Fruit fly (Drosophila melanogaster): Measurements from ENCODE around the gene CG6700.

Gene CG6700

dm6 chr2L:10858064-10859047 is 16.0 kb upstream of the CG6700 start, which contains the start of the genes aurB and Stam (continued):
- TF ChIP-seq Smox (GFP tag; optimal IDR thresholded peaks at IDR 0.05) (peak; percentile 31), CG9139 (GFP tag; optimal IDR thresholded peaks at IDR 0.05) (no peak), CG1621 (tag; optimal IDR thresholded peaks at IDR 0.05) (no peak), ss (GFP tag; optimal IDR thresholded peaks at IDR 0.05) (peak in 1 of 2 experiments; percentile 24), CG32006 (GFP tag; optimal IDR thresholded peaks at IDR 0.05) (peak; percentile 57), dsx (GFP tag; optimal IDR thresholded peaks at IDR 0.05; ENCODE audit: poor library complexity, severe bottlenecking) (peak; percentile 39), CG34406 (GFP tag; optimal IDR thresholded peaks at IDR 0.05) (peak; percentile 63), CG8119 (GFP tag; IDR thresholded peaks at IDR 0.05) (peak; percentile 48; the same call in 1 of the 3 replicates), Hr4 (GFP tag; optimal IDR thresholded peaks at IDR 0.05) (peak; percentile 53), Eip93F (GFP tag; optimal IDR thresholded peaks at IDR 0.05) (no peak), achi (GFP tag; optimal IDR thresholded peaks at IDR 0.05) (peak; percentile 43), Sox14 (GFP tag; optimal IDR thresholded peaks at IDR 0.05) (no peak), CG16779 (tag; optimal IDR thresholded peaks at IDR 0.05) (no peak), CG8319 (GFP tag; optimal IDR thresholded peaks at IDR 0.05) (no peak), CG7368 (GFP tag; optimal IDR thresholded peaks at IDR 0.05) (peak; percentile 19), net (GFP tag; optimal IDR thresholded peaks at IDR 0.05) (peak; percentile 32), Met (GFP tag; optimal IDR thresholded peaks at IDR 0.05) (peak; percentile 30), Gug (GFP tag; IDR thresholded peaks at IDR 0.05) (peak; percentile 13; the same call in 1 of the 2 replicates), topi (GFP tag; optimal IDR thresholded peaks at IDR 0.05) (no peak), spab (GFP tag; optimal IDR thresholded peaks at IDR 0.05) (no peak), CG10669 (GFP tag; optimal IDR thresholded peaks at IDR 0.05) (peak; percentile 27), Lpt (GFP tag; optimal IDR thresholded peaks at IDR 0.05) (no peak), Sox102F (GFP tag; optimal IDR thresholded peaks at IDR 0.05) (no peak), CG3919 (GFP tag; optimal IDR thresholded peaks at IDR 0.05) (no peak), pdm3 (GFP tag; optimal IDR thresholded peaks at IDR 0.05) (peak; percentile 37), OdsH (GFP tag; optimal IDR thresholded peaks at IDR 0.05) (peak; percentile 62), Hr39 (GFP tag; optimal IDR thresholded peaks at IDR 0.05) (peak; percentile 6), CG6276 (GFP tag; optimal IDR thresholded peaks at IDR 0.05) (no peak), esn (GFP tag; optimal IDR thresholded peaks at IDR 0.05) (peak; percentile 46), Ets21C (GFP tag; optimal IDR thresholded peaks at IDR 0.05) (no peak), Ets96B (tag; optimal IDR thresholded peaks at IDR 0.05) (peak; percentile 45)

dm6 chr2L:10856328-10856942 is 14.0 kb upstream of the CG6700 start, which contains the start of gene Dnz1:
Gene Dnz1 (minus strand): TSS chr2L:10856644.
- TF ChIP-seq cyc (GFP tag; optimal IDR thresholded peaks at IDR 0.05): peak; percentile 29
- no peak for TF ChIP-seq Eip93F (GFP tag; optimal IDR thresholded peaks at IDR 0.05)
- TF ChIP-seq CG11762 (GFP tag; optimal IDR thresholded peaks at IDR 0.05; ENCODE audit: insufficient read depth): no peak
- peak; percentile 53 for TF ChIP-seq CG32006 (GFP tag; optimal IDR thresholded peaks at IDR 0.05)
- TF ChIP-seq Eip75B (GFP tag; optimal IDR thresholded peaks at IDR 0.05): peak; percentile 33
- TF ChIP-seq eg (GFP tag; IDR thresholded peaks at IDR 0.05): peak; percentile 28; the same call in 1 of the 3 replicates
- peak; percentile 2 for TF ChIP-seq CG10669 (GFP tag; optimal IDR thresholded peaks at IDR 0.05)
- TF ChIP-seq CG34406 (GFP tag; optimal IDR thresholded peaks at IDR 0.05): peak; percentile 42
- no peak for TF ChIP-seq CG16779 (tag; optimal IDR thresholded peaks at IDR 0.05)
- no peak for TF ChIP-seq Gug (GFP tag; IDR thresholded peaks at IDR 0.05)
- peak; percentile 15 for TF ChIP-seq CG8632 (GFP tag; optimal IDR thresholded peaks at IDR 0.05)
- no peak for TF ChIP-seq Lpt (GFP tag; optimal IDR thresholded peaks at IDR 0.05)
- TF ChIP-seq dsx (GFP tag; optimal IDR thresholded peaks at IDR 0.05; ENCODE audit: poor library complexity, severe bottlenecking): peak; percentile 1
- TF ChIP-seq CG8119 (GFP tag; IDR thresholded peaks at IDR 0.05): 0 out of 3 replicates have a peak, but pooled peaks have one; percentile 37
- no peak for TF ChIP-seq dac (GFP tag; optimal IDR thresholded peaks at IDR 0.05)
- peak; percentile 29; the same call in 1 of the 2 replicates for TF ChIP-seq CG15336 (GFP tag; IDR thresholded peaks at IDR 0.05)
- TF ChIP-seq CG7368 (GFP tag; optimal IDR thresholded peaks at IDR 0.05): peak; percentile 8
- peak; percentile 34 for TF ChIP-seq achi (GFP tag; optimal IDR thresholded peaks at IDR 0.05)
- TF ChIP-seq Hr39 (GFP tag; optimal IDR thresholded peaks at IDR 0.05): peak; percentile 57
- TF ChIP-seq CG10631 (GFP tag; optimal IDR thresholded peaks at IDR 0.05): peak; percentile 54
- peak; percentile 15 for TF ChIP-seq CG11902 (GFP tag; optimal IDR thresholded peaks at IDR 0.05)
- peak; percentile 64 for TF ChIP-seq svp (GFP tag)
- TF ChIP-seq Eip78C (GFP tag): peak; percentile 65
- no peak for TF ChIP-seq CG6808 (GFP tag; optimal IDR thresholded peaks at IDR 0.05)
- peak; percentile 54 for TF ChIP-seq Smox (GFP tag; optimal IDR thresholded peaks at IDR 0.05)
- TF ChIP-seq OdsH (GFP tag; optimal IDR thresholded peaks at IDR 0.05): peak; percentile 49
- no peak for TF ChIP-seq Blimp-1 (GFP tag; optimal IDR thresholded peaks at IDR 0.05)
- peak; percentile 33 for TF ChIP-seq Ets21C (GFP tag; optimal IDR thresholded peaks at IDR 0.05)
- TF ChIP-seq ss (GFP tag; optimal IDR thresholded peaks at IDR 0.05): no peak

Data from whole organism, prepupa.